Fruit fly (Drosophila melanogaster) whole organism, embryonic: ENCODE data around the gene Ssk.

Source experiments
- Bgb ChIP-seq: fragments of 200-800 bp; sonication (Bioruptor generic); IDR thresholded peaks from 2 replicates; pipeline ENCODE4 v1.3.6; 2022; ENCODE audit warnings: missing biosample characterization, missing genetic modification characterization; ENCODE audit not compliant: partially characterized antibody
- CG10267 ChIP-seq: fragments of 200-800 bp; sonication (Bioruptor generic); optimal IDR thresholded peaks from 2 replicates; lab custom pipeline; 2018; ENCODE audit warnings: missing biosample characterization, mild to moderate bottlenecking, missing genetic modification characterization, moderate library complexity
- CG12299 ChIP-seq: fragments of 200-800 bp; sonication (Bioruptor generic); optimal IDR thresholded peaks from 2 replicates; lab custom pipeline; 2018; ENCODE audit warnings: missing biosample characterization, mild to moderate bottlenecking, missing genetic modification characterization
- CG13624 ChIP-seq: fragments of 200-800 bp; sonication (Bioruptor generic); optimal IDR thresholded peaks from 2 replicates; lab custom pipeline; 2016; ENCODE audit warnings: missing biosample characterization, missing genetic modification characterization
- CG14710 ChIP-seq: fragments of 200-800 bp; sonication (Bioruptor generic); optimal IDR thresholded peaks from 3 replicates; lab custom pipeline; 2019; ENCODE audit warnings: missing biosample characterization, mild to moderate bottlenecking, missing genetic modification characterization, moderate library complexity
- CG15269 ChIP-seq: fragments of 200-800 bp; sonication (Bioruptor generic); optimal IDR thresholded peaks from 2 replicates; lab custom pipeline; 2018; ENCODE audit warnings: missing biosample characterization, mild to moderate bottlenecking, missing genetic modification characterization, moderate library complexity
- CG16813 ChIP-seq: fragments of 200-800 bp; sonication (Bioruptor generic); IDR thresholded peaks from 3 replicates; pipeline ENCODE4 v1.3.6; 2022; ENCODE audit warnings: missing biosample characterization, missing genetic modification characterization; ENCODE audit not compliant: partially characterized antibody
- CG17829 ChIP-seq: fragments of 200-800 bp; optimal IDR thresholded peaks from 2 replicates; lab custom pipeline; 2019; ENCODE audit warnings: missing biosample characterization, mild to moderate bottlenecking, missing genetic modification characterization, moderate library complexity
- CG2116 ChIP-seq: fragments of 200-800 bp; sonication (Bioruptor generic); optimal IDR thresholded peaks from 3 replicates; lab custom pipeline; 2018; ENCODE audit warnings: missing biosample characterization, mild to moderate bottlenecking, missing genetic modification characterization
- CG33213 ChIP-seq: fragments of 200-800 bp; sonication (Bioruptor generic); optimal IDR thresholded peaks from 3 replicates; lab custom pipeline; 2016; ENCODE audit warnings: missing biosample characterization, missing genetic modification characterization
- CG34422 ChIP-seq: fragments of 200-800 bp; sonication (Bioruptor generic); IDR thresholded peaks from 3 replicates; pipeline ENCODE4 v1.3.6; 2022; ENCODE audit warnings: missing biosample characterization, missing genetic modification characterization
- CG4854 ChIP-seq: fragments of 200-800 bp; sonication (Bioruptor generic); optimal IDR thresholded peaks from 2 replicates; lab custom pipeline; 2016; ENCODE audit warnings: missing biosample characterization, missing genetic modification characterization, inconsistent platforms
- CG6683 ChIP-seq: fragments of 200-800 bp; sonication (Bioruptor generic); optimal IDR thresholded peaks from 2 replicates; lab custom pipeline; 2017; ENCODE audit warnings: missing biosample characterization, mild to moderate bottlenecking, missing genetic modification characterization, missing genetic modification reagents
- CG6854 ChIP-seq: fragments of 200-800 bp; sonication (Bioruptor generic); optimal IDR thresholded peaks from 3 replicates; lab custom pipeline; 2017; ENCODE audit warnings: missing biosample characterization, mild to moderate bottlenecking, missing genetic modification characterization
- CG7786 ChIP-seq: fragments of 200-800 bp; sonication (Bioruptor generic); optimal IDR thresholded peaks from 2 replicates; lab custom pipeline; 2016; ENCODE audit warnings: missing biosample characterization, missing genetic modification characterization
- CG7963 ChIP-seq: fragments of 200-800 bp; sonication (Bioruptor generic); IDR thresholded peaks from 3 replicates; pipeline ENCODE4 v1.3.6; 2022; ENCODE audit warnings: missing biosample characterization, missing genetic modification characterization; ENCODE audit not compliant: partially characterized antibody
- CG8478 ChIP-seq: fragments of >200 bp; optimal IDR thresholded peaks from 2 replicates; lab custom pipeline; 2018
- CG8924 ChIP-seq: fragments of 200-800 bp; optimal IDR thresholded peaks from 3 replicates; lab custom pipeline; 2019; ENCODE audit warnings: missing biosample characterization, mild to moderate bottlenecking, missing genetic modification characterization, moderate library complexity
- CG9215 ChIP-seq: fragments of 200-800 bp; sonication (Bioruptor generic); IDR thresholded peaks from 2 replicates; pipeline ENCODE4 v1.3.6; 2022; ENCODE audit warnings: missing biosample characterization, missing genetic modification characterization
- CHES-1-like ChIP-seq: fragments of 200-800 bp; sonication (Bioruptor generic); optimal IDR thresholded peaks from 2 replicates; lab custom pipeline; 2016; ENCODE audit warnings: missing biosample characterization, missing genetic modification characterization
- CoRest ChIP-seq: fragments of 200-800 bp; sonication (Bioruptor generic); optimal IDR thresholded peaks from 3 replicates; lab custom pipeline; 2018; ENCODE audit warnings: missing biosample characterization, mild to moderate bottlenecking, missing genetic modification characterization, moderate library complexity
- Dll ChIP-seq: fragments of 200-800 bp; sonication (Bioruptor generic); IDR thresholded peaks from 4 replicates; pipeline ENCODE4 v1.3.6; 2022; ENCODE audit warnings: missing biosample characterization, missing genetic modification characterization; ENCODE audit not compliant: partially characterized antibody
- Elba2 ChIP-seq: fragments of 200-800 bp; sonication (Bioruptor generic); optimal IDR thresholded peaks from 3 replicates; lab custom pipeline; 2016; ENCODE audit warnings: missing biosample characterization, missing genetic modification characterization
- HHEX ChIP-seq: fragments of 200-800 bp; sonication (Bioruptor generic); optimal IDR thresholded peaks from 3 replicates; lab custom pipeline; 2017; ENCODE audit warnings: missing biosample characterization, mild to moderate bottlenecking, missing genetic modification characterization, missing genetic modification reagents
- Hr78 ChIP-seq, 2 experiments: fragments of 200-800 bp in 1 of 2; fragments of >200 bp in 1 of 2; sonication (Bioruptor generic) in 1 of 2; optimal IDR thresholded peaks; 2 replicates each; lab custom pipeline; 2017 to 2019; ENCODE audit warnings: missing biosample characterization in 2 of 2, missing genetic modification characterization in 2 of 2, mild to moderate bottlenecking in 1 of 2, moderate library complexity in 1 of 2
- Hsf ChIP-seq: fragments of 200-800 bp; sonication (Bioruptor generic); optimal IDR thresholded peaks from 3 replicates; lab custom pipeline; 2016; ENCODE audit warnings: missing biosample characterization, missing genetic modification characterization
- Kr ChIP-seq: fragments of 200-800 bp; sonication (Bioruptor generic); optimal IDR thresholded peaks from 2 replicates; lab custom pipeline; 2017; ENCODE audit warnings: missing biosample characterization, mild to moderate bottlenecking, missing genetic modification characterization
- MBD-R2 ChIP-seq: fragments of 200-800 bp; sonication (Bioruptor generic); IDR thresholded peaks from 2 replicates; pipeline ENCODE4 v1.3.6; 2022; ENCODE audit warnings: missing biosample characterization, missing genetic modification characterization
- Med ChIP-seq: fragments of 200-800 bp; sonication (Bioruptor generic); peaks from one replicate; lab custom pipeline; 2016; ENCODE audit warnings: missing biosample characterization, missing genetic modification characterization, mild to moderate bottlenecking, inconsistent platforms, moderate library complexity
- Oaz ChIP-seq: fragments of 200-800 bp; sonication (Bioruptor generic); IDR thresholded peaks from 2 replicates; pipeline ENCODE4 v1.3.6; 2022; ENCODE audit warnings: missing biosample characterization, missing genetic modification characterization
- Stat92E ChIP-seq, 3 experiments: fragments of >200 bp in 2 of 3; fragments of 200-800 bp in 1 of 3; sonication (Bioruptor generic) in 1 of 3; optimal IDR thresholded peaks; 2 replicates each; lab custom pipeline; 2017 to 2019; ENCODE audit warnings: missing biosample characterization in 3 of 3, missing genetic modification characterization in 3 of 3, mild to moderate bottlenecking in 1 of 3, moderate library complexity in 1 of 3
- al ChIP-seq: fragments of 200-800 bp; sonication (Bioruptor generic); IDR thresholded peaks from 2 replicates; pipeline ENCODE4 v1.3.6; 2022; ENCODE audit warnings: missing biosample characterization, missing genetic modification characterization
- ap ChIP-seq: fragments of 200-800 bp; sonication (Bioruptor generic); IDR thresholded peaks from 2 replicates; pipeline ENCODE4 v1.3.6; 2022; ENCODE audit warnings: missing biosample characterization, missing genetic modification characterization
- bbx ChIP-seq: fragments of 200-800 bp; sonication (Bioruptor generic); IDR thresholded peaks from 2 replicates; pipeline ENCODE4 v1.3.6; 2022; ENCODE audit warnings: missing biosample characterization, missing genetic modification characterization; ENCODE audit not compliant: partially characterized antibody
- cad ChIP-seq: fragments of >200 bp; optimal IDR thresholded peaks from 2 replicates; lab custom pipeline; 2017; ENCODE audit warnings: missing biosample characterization, missing genetic modification characterization
- chinmo ChIP-seq: fragments of 200-800 bp; sonication (Bioruptor generic); IDR thresholded peaks from 4 replicates; pipeline ENCODE4 v1.3.6; 2022; ENCODE audit warnings: missing biosample characterization, missing genetic modification characterization; ENCODE audit not compliant: partially characterized antibody
- dmrt11E ChIP-seq: fragments of 200-800 bp; sonication (Bioruptor generic); optimal IDR thresholded peaks from 3 replicates; lab custom pipeline; 2018; ENCODE audit warnings: missing biosample characterization, mild to moderate bottlenecking, missing genetic modification characterization, moderate library complexity
- exex ChIP-seq: fragments of 200-800 bp; sonication (Bioruptor generic); optimal IDR thresholded peaks from 4 replicates; lab custom pipeline; 2018; ENCODE audit warnings: missing biosample characterization, mild to moderate bottlenecking, missing genetic modification characterization, moderate library complexity
- grau ChIP-seq: fragments of 200-800 bp; optimal IDR thresholded peaks from 3 replicates; lab custom pipeline; 2019; ENCODE audit warnings: missing biosample characterization, mild to moderate bottlenecking, missing genetic modification characterization, moderate library complexity
- mam ChIP-seq: fragments of 200-800 bp; sonication (Bioruptor generic); optimal IDR thresholded peaks from 3 replicates; lab custom pipeline; 2016; ENCODE audit warnings: missing biosample characterization, missing genetic modification characterization
- mld ChIP-seq: fragments of 200-800 bp; sonication (Bioruptor generic); IDR thresholded peaks from 3 replicates; pipeline ENCODE4 v1.3.6; 2022; ENCODE audit warnings: missing biosample characterization, missing genetic modification characterization; ENCODE audit not compliant: partially characterized antibody
- nmo ChIP-seq: fragments of 200-800 bp; sonication (Bioruptor generic); optimal IDR thresholded peaks from 2 replicates; lab custom pipeline; 2018; ENCODE audit warnings: missing biosample characterization, mild to moderate bottlenecking, missing genetic modification characterization, moderate library complexity
- phol ChIP-seq: fragments of 200-800 bp; sonication (Bioruptor generic); optimal IDR thresholded peaks from 3 replicates; lab custom pipeline; 2018; ENCODE audit warnings: missing biosample characterization, mild to moderate bottlenecking, missing genetic modification characterization, moderate library complexity
- pum ChIP-seq: fragments of 200-800 bp; sonication (Bioruptor generic); optimal IDR thresholded peaks from 2 replicates; lab custom pipeline; 2016; ENCODE audit warnings: missing biosample characterization, missing genetic modification characterization
- sd ChIP-seq: fragments of 200-800 bp; sonication (Bioruptor generic); optimal IDR thresholded peaks from 3 replicates; lab custom pipeline; 2018; ENCODE audit warnings: missing biosample characterization, mild to moderate bottlenecking, missing genetic modification characterization, moderate library complexity
- sens ChIP-seq: fragments of 200-800 bp; sonication (Bioruptor generic); peaks from one replicate; lab custom pipeline; 2016; ENCODE audit warnings: missing biosample characterization, missing genetic modification characterization
- trh ChIP-seq: fragments of 200-800 bp; sonication (Bioruptor generic); optimal IDR thresholded peaks from 2 replicates; lab custom pipeline; 2016; ENCODE audit warnings: missing biosample characterization, missing genetic modification characterization
- vnd ChIP-seq: fragments of 200-800 bp; sonication (Bioruptor generic); IDR thresholded peaks from 3 replicates; pipeline ENCODE4 v1.3.6; 2022; ENCODE audit warnings: missing biosample characterization, missing genetic modification characterization; ENCODE audit not compliant: partially characterized antibody
- yki ChIP-seq: fragments of >200 bp; optimal IDR thresholded peaks from 3 replicates; lab custom pipeline; 2018
- zen ChIP-seq: fragments of 200-800 bp; sonication (Bioruptor generic); optimal IDR thresholded peaks from 3 replicates; lab custom pipeline; 2018; ENCODE audit warnings: missing biosample characterization, mild to moderate bottlenecking, missing genetic modification characterization, moderate library complexity
- zfh1 ChIP-seq: fragments of 200-800 bp; sonication (Bioruptor generic); IDR thresholded peaks from 3 replicates; pipeline ENCODE4 v1.3.6; 2022; ENCODE audit warnings: missing biosample characterization, missing genetic modification characterization

The Ssk gene

DNA sequence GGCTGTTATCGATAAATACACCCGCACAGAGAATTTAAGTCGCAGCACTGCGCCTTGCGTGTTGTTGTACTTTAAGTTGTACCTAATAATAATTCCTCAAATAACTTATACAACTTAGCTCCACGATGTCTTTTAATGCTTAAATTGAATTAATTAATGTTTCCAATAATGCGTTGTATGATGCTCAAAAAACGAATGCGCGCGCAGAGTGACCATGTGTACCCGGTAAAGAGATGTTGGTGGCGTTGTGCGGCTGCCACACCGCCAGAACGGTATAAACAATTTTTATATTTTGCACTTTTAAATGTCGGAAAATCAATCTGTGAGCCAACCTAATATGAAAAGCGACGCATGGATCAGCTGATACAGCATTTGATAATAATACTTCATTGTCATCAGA is 37.8 kb downstream of the Ssk start (continued):
- TF ChIP-seq Med (GFP tag; lab: Kevin White, UChicago), result no peak
- TF ChIP-seq vnd (GFP tag; lab: Robert Waterston, UW), result 0 out of 3 replicates have a peak, but pooled peaks have one; percentile 25
- no peak for TF ChIP-seq Hsf (GFP tag; lab: Kevin White, UChicago)
- TF ChIP-seq ap (GFP tag; lab: Robert Waterston, UW), result no peak
- TF ChIP-seq CG15269 (tag; lab: Kevin White, UChicago), result no peak
- no peak for TF ChIP-seq grau (tag; lab: Kevin White, UChicago)
- no peak for TF ChIP-seq CG7786 (GFP tag; lab: Kevin White, UChicago)
- TF ChIP-seq CG6683 (GFP tag; lab: Kevin White, UChicago), result no peak
- no peak for TF ChIP-seq al (GFP tag; lab: Robert Waterston, UW)
- peak; percentile 38 for TF ChIP-seq nmo (GFP tag; lab: Kevin White, UChicago)
- no peak for TF ChIP-seq dmrt11E (tag; lab: Kevin White, UChicago)
- TF ChIP-seq CG6854 (GFP tag; lab: Kevin White, UChicago), result no peak
- TF ChIP-seq cad (GFP tag; lab: Kevin White, UChicago), result no peak
- no peak for TF ChIP-seq zfh1 (GFP tag; lab: Robert Waterston, UW)
- TF ChIP-seq CG16813 (GFP tag; lab: Robert Waterston, UW), result peak; percentile 39; the same call in 1 of the 3 replicates
- no peak for TF ChIP-seq Stat92E (GFP tag; optimal IDR thresholded peaks at IDR 0.05; lab: Kevin White, UChicago)
- TF ChIP-seq yki (lab: Kevin White, UChicago), result no peak
- TF ChIP-seq CG7963 (GFP tag; lab: Robert Waterston, UW), result no peak
- TF ChIP-seq CG13624 (GFP tag; lab: Kevin White, UChicago), result peak; percentile 19
- 0 out of 4 replicates have a peak, but pooled peaks have one; percentile 52 for TF ChIP-seq Dll
- peak; percentile 77 for TF ChIP-seq sens (GFP tag; lab: Kevin White, UChicago)
- TF ChIP-seq CG10267 (tag; lab: Kevin White, UChicago), result peak; percentile 21
- peak; percentile 41 for TF ChIP-seq phol (tag; lab: Kevin White, UChicago)
- TF ChIP-seq Elba2 (GFP tag; lab: Kevin White, UChicago), result peak; percentile 63
- peak; percentile 38 for TF ChIP-seq CoRest
- TF ChIP-seq bbx (GFP tag; lab: Robert Waterston, UW), result no peak
- TF ChIP-seq chinmo (GFP tag; lab: Robert Waterston, UW), result no peak
- TF ChIP-seq CG33213 (GFP tag; lab: Kevin White, UChicago), result peak; percentile 36
- no peak for TF ChIP-seq HHEX
- TF ChIP-seq mam (GFP tag; lab: Kevin White, UChicago), result no peak
- no peak for TF ChIP-seq Kr (GFP tag; lab: Kevin White, UChicago)
- peak; percentile 25 for TF ChIP-seq CG8924 (tag; lab: Kevin White, UChicago)
- TF ChIP-seq zen (tag; lab: Kevin White, UChicago), result peak; percentile 46
- TF ChIP-seq CG34422 (GFP tag; lab: Robert Waterston, UW), result no peak; the same call in 2 of the 3 replicates
- peak; percentile 19 for TF ChIP-seq CG17829 (tag; lab: Kevin White, UChicago)
- no peak for TF ChIP-seq CG8478 (lab: Kevin White, UChicago)
- no peak for TF ChIP-seq CG12299
- TF ChIP-seq MBD-R2 (GFP tag; lab: Robert Waterston, UW), result peak; percentile 64
- peak; percentile 86 for TF ChIP-seq CG2116 (GFP tag; lab: Kevin White, UChicago)
- no peak for TF ChIP-seq trh (GFP tag; lab: Kevin White, UChicago)
- no peak for TF ChIP-seq CG9215 (GFP tag; lab: Robert Waterston, UW)
- TF ChIP-seq Oaz (GFP tag; lab: Robert Waterston, UW), result no peak
- no peak for TF ChIP-seq Bgb (GFP tag; lab: Robert Waterston, UW)
- peak; percentile 5 for TF ChIP-seq exex (tag; lab: Kevin White, UChicago)
- TF ChIP-seq mld (GFP tag; lab: Robert Waterston, UW), result no peak
- no peak for TF ChIP-seq Hr78 (GFP tag; optimal IDR thresholded peaks at IDR 0.05; lab: Kevin White, UChicago)
- no peak for TF ChIP-seq pum (GFP tag; lab: Kevin White, UChicago)
- no peak for TF ChIP-seq CG4854 (GFP tag; lab: Kevin White, UChicago)
- TF ChIP-seq CG14710 (tag; lab: Kevin White, UChicago), result peak; percentile 60
- peak; percentile 64 for TF ChIP-seq CHES-1-like
- no peak for TF ChIP-seq sd (tag; lab: Kevin White, UChicago)
